Fruit fly (Drosophila melanogaster) whole organism, wandering third instar larva: ENCODE data around the gene loqs.

ENCODE experiments used
- Abd-B ChIP-seq: fragments of >200 bp; optimal IDR thresholded peaks from 2 replicates; lab custom pipeline; 2017; ENCODE audit warnings: missing biosample characterization, missing genetic modification characterization
- N ChIP-seq: fragments of >200 bp; optimal IDR thresholded peaks from 2 replicates; lab custom pipeline; 2018; ENCODE audit warnings: missing biosample characterization, missing external identifiers, missing genetic modification characterization

- TF ChIP-seq Abd-B (GFP tag; lab: Kevin White, UChicago) (no peak), N (GFP tag; lab: Kevin White, UChicago) (no peak)
Measured at dm6 chr2L:13354580-13355347, 27.7 kb upstream of the loqs start, which contains the start of gene CG9395.
